Fruit fly (Drosophila melanogaster): ENCODE measurements around the gene CG14200.

dm6 chrX:19520888-19521287 lies 25.6 kb downstream of the CG14200 start:
- no peak for TF ChIP-seq Hr38 (GFP tag; optimal IDR thresholded peaks at IDR 0.05)
- TF ChIP-seq CG6854 (GFP tag; optimal IDR thresholded peaks at IDR 0.05), result no peak
- no peak for TF ChIP-seq Ets96B (tag; optimal IDR thresholded peaks at IDR 0.05)
- no peak for TF ChIP-seq topi (GFP tag; optimal IDR thresholded peaks at IDR 0.05)
- no peak for TF ChIP-seq CG8632 (GFP tag; optimal IDR thresholded peaks at IDR 0.05)
- no peak for TF ChIP-seq net (GFP tag; optimal IDR thresholded peaks at IDR 0.05)
- TF ChIP-seq CG3032 (tag; optimal IDR thresholded peaks at IDR 0.05), result no peak
- TF ChIP-seq CG3919 (GFP tag; optimal IDR thresholded peaks at IDR 0.05), result no peak
- TF ChIP-seq ss (GFP tag; optimal IDR thresholded peaks at IDR 0.05), result no peak
- no peak for TF ChIP-seq acj6 (GFP tag; optimal IDR thresholded peaks at IDR 0.05)
- TF ChIP-seq Lpt (GFP tag; optimal IDR thresholded peaks at IDR 0.05), result no peak
- TF ChIP-seq CG34406 (GFP tag; optimal IDR thresholded peaks at IDR 0.05), result no peak

All from whole organism, prepupa.